Fruit fly (Drosophila melanogaster) whole organism, embryonic: ENCODE results near the gene unk.
A peak's percentile ranks its signal among the peaks of the same experiment; 100 is the strongest.

Experiments
- Abd-B ChIP-seq: fragments of 200-800 bp; sonication (Bioruptor generic); optimal IDR thresholded peaks from 2 replicates; lab custom pipeline; 2018; ENCODE audit warnings: missing biosample characterization, mild to moderate bottlenecking, missing genetic modification characterization, moderate library complexity
- CG1024 ChIP-seq: fragments of 200-800 bp; sonication (Bioruptor generic); IDR thresholded peaks from 2 replicates; pipeline ENCODE4 v1.3.6; 2022; ENCODE audit warnings: missing biosample characterization, missing genetic modification characterization
- CG10959 ChIP-seq: fragments of 200-800 bp; sonication (Bioruptor generic); IDR thresholded peaks from 2 replicates; pipeline ENCODE4 v1.3.6; 2022; ENCODE audit warnings: missing biosample characterization, missing genetic modification characterization
- CG11504 ChIP-seq: fragments of 200-800 bp; sonication (Bioruptor generic); optimal IDR thresholded peaks from 3 replicates; lab custom pipeline; 2019; ENCODE audit warnings: missing biosample characterization, mild to moderate bottlenecking, missing genetic modification characterization, moderate library complexity
- CG11560 ChIP-seq: fragments of 200-800 bp; sonication (Bioruptor generic); IDR thresholded peaks from 3 replicates; pipeline ENCODE4 v1.3.6; 2022; ENCODE audit warnings: missing biosample characterization, missing genetic modification characterization
- CG12071 ChIP-seq: fragments of 200-800 bp; sonication (Bioruptor generic); optimal IDR thresholded peaks from 3 replicates; lab custom pipeline; 2018; ENCODE audit warnings: missing biosample characterization, mild to moderate bottlenecking, missing genetic modification characterization
- CG13424 ChIP-seq: fragments of 200-800 bp; sonication (Bioruptor generic); optimal IDR thresholded peaks from 2 replicates; lab custom pipeline; 2019; ENCODE audit warnings: missing biosample characterization, mild to moderate bottlenecking, missing genetic modification characterization, moderate library complexity
- CG14441 ChIP-seq: fragments of 200-800 bp; sonication (Bioruptor generic); IDR thresholded peaks from 2 replicates; pipeline ENCODE4 v1.3.6; 2022; ENCODE audit warnings: missing biosample characterization, missing genetic modification characterization
- CG14965 ChIP-seq: fragments of 200-800 bp; sonication (Bioruptor generic); optimal IDR thresholded peaks from 2 replicates; lab custom pipeline; 2016; ENCODE audit warnings: missing biosample characterization, missing genetic modification characterization, borderline replicate concordance
- CG16863 ChIP-seq: fragments of 200-800 bp; sonication (Bioruptor generic); optimal IDR thresholded peaks from 3 replicates; lab custom pipeline; 2016; ENCODE audit warnings: missing biosample characterization, missing genetic modification characterization
- CG2129 ChIP-seq: fragments of 200-800 bp; sonication (Bioruptor generic); IDR thresholded peaks from 2 replicates; pipeline ENCODE4 v1.3.6; 2022; ENCODE audit warnings: missing biosample characterization, missing genetic modification characterization; ENCODE audit not compliant: partially characterized antibody
- CG30403 ChIP-seq: fragments of 200-800 bp; sonication (Bioruptor generic); optimal IDR thresholded peaks from 3 replicates; lab custom pipeline; 2016; ENCODE audit warnings: missing biosample characterization, missing genetic modification characterization
- CG33213 ChIP-seq: fragments of 200-800 bp; sonication (Bioruptor generic); optimal IDR thresholded peaks from 3 replicates; lab custom pipeline; 2016; ENCODE audit warnings: missing biosample characterization, missing genetic modification characterization
- CG4282 ChIP-seq: fragments of 200-800 bp; sonication (Bioruptor generic); optimal IDR thresholded peaks from 2 replicates; lab custom pipeline; 2016; ENCODE audit warnings: missing biosample characterization, missing genetic modification characterization
- CG5180 ChIP-seq: fragments of 200-800 bp; sonication (Bioruptor generic); optimal IDR thresholded peaks from 3 replicates; lab custom pipeline; 2017; ENCODE audit warnings: missing biosample characterization, missing genetic modification characterization, mild to moderate bottlenecking, moderate library complexity, missing genetic modification reagents
- CG7372 ChIP-seq: fragments of 200-800 bp; sonication (Bioruptor generic); IDR thresholded peaks from 2 replicates; pipeline ENCODE4 v1.3.6; 2022; ENCODE audit warnings: missing biosample characterization, missing genetic modification characterization
- CG9609 ChIP-seq: fragments of 200-800 bp; sonication (Bioruptor generic); optimal IDR thresholded peaks from 3 replicates; lab custom pipeline; 2016; ENCODE audit warnings: missing biosample characterization, missing genetic modification characterization
- Dip2 ChIP-seq: fragments of 200-800 bp; sonication (Bioruptor generic); IDR thresholded peaks from 2 replicates; pipeline ENCODE4 v1.3.6; 2022; ENCODE audit warnings: missing biosample characterization, missing genetic modification characterization
- Fer2 ChIP-seq: fragments of 200-800 bp; sonication (Bioruptor generic); optimal IDR thresholded peaks from 2 replicates; lab custom pipeline; 2018; ENCODE audit warnings: missing biosample characterization, mild to moderate bottlenecking, missing genetic modification characterization, moderate library complexity
- MBD-R2 ChIP-seq: fragments of 200-800 bp; sonication (Bioruptor generic); IDR thresholded peaks from 2 replicates; pipeline ENCODE4 v1.3.6; 2022; ENCODE audit warnings: missing biosample characterization, missing genetic modification characterization
- Max ChIP-seq: fragments of 200-800 bp; sonication (Bioruptor generic); optimal IDR thresholded peaks from 2 replicates; lab custom pipeline; 2016; ENCODE audit warnings: missing biosample characterization, mild to moderate bottlenecking, missing genetic modification characterization
- Myb ChIP-seq: fragments of 200-800 bp; sonication (Bioruptor generic); optimal IDR thresholded peaks from 2 replicates; lab custom pipeline; 2016; ENCODE audit warnings: missing biosample characterization, missing genetic modification characterization
- Nf-YA ChIP-seq: fragments of 200-800 bp; sonication (Bioruptor generic); IDR thresholded peaks from 2 replicates; pipeline ENCODE4 v1.3.6; 2022; ENCODE audit warnings: missing biosample characterization, missing genetic modification characterization
- Nf-YC ChIP-seq: fragments of 200-800 bp; optimal IDR thresholded peaks from 3 replicates; lab custom pipeline; 2019; ENCODE audit warnings: missing biosample characterization, mild to moderate bottlenecking, missing genetic modification characterization, moderate library complexity
- Opbp ChIP-seq: fragments of 200-800 bp; sonication (Bioruptor generic); IDR thresholded peaks from 3 replicates; pipeline ENCODE4 v1.3.6; 2022; ENCODE audit warnings: missing biosample characterization, missing genetic modification characterization; ENCODE audit not compliant: partially characterized antibody
- PHDP ChIP-seq: fragments of 200-800 bp; sonication (Bioruptor generic); optimal IDR thresholded peaks from 3 replicates; lab custom pipeline; 2018; ENCODE audit warnings: missing biosample characterization, mild to moderate bottlenecking, missing genetic modification characterization, moderate library complexity
- Vsx1 ChIP-seq: fragments of 200-800 bp; sonication (Bioruptor generic); optimal IDR thresholded peaks from 2 replicates; lab custom pipeline; 2017; ENCODE audit warnings: missing biosample characterization, mild to moderate bottlenecking, missing genetic modification characterization, missing genetic modification reagents
- ac ChIP-seq: fragments of 200-800 bp; sonication (Bioruptor generic); optimal IDR thresholded peaks from 3 replicates; lab custom pipeline; 2017; ENCODE audit warnings: missing biosample characterization, mild to moderate bottlenecking, missing genetic modification characterization
- al ChIP-seq: fragments of 200-800 bp; sonication (Bioruptor generic); IDR thresholded peaks from 2 replicates; pipeline ENCODE4 v1.3.6; 2022; ENCODE audit warnings: missing biosample characterization, missing genetic modification characterization
- az2 ChIP-seq: fragments of 200-800 bp; sonication (Bioruptor generic); optimal IDR thresholded peaks from 3 replicates; lab custom pipeline; 2016; ENCODE audit warnings: missing biosample characterization, missing genetic modification characterization
- bcd ChIP-seq: fragments of 200-800 bp; sonication (Bioruptor generic); optimal IDR thresholded peaks from 2 replicates; lab custom pipeline; 2017; ENCODE audit warnings: missing biosample characterization, mild to moderate bottlenecking, missing genetic modification characterization
- cg ChIP-seq: fragments of 200-800 bp; sonication (Bioruptor generic); optimal IDR thresholded peaks from 3 replicates; lab custom pipeline; 2019; ENCODE audit warnings: missing biosample characterization, mild to moderate bottlenecking, missing genetic modification characterization, moderate library complexity
- chm ChIP-seq: fragments of 200-800 bp; sonication (Bioruptor generic); IDR thresholded peaks from 2 replicates; pipeline ENCODE4 v1.3.6; 2022; ENCODE audit warnings: missing biosample characterization, missing genetic modification characterization
- danr ChIP-seq: fragments of 200-800 bp; sonication (Bioruptor generic); IDR thresholded peaks from 2 replicates; pipeline ENCODE4 v1.3.6; 2022; ENCODE audit warnings: missing biosample characterization, missing genetic modification characterization
- dati ChIP-seq: fragments of 200-800 bp; sonication (Bioruptor generic); IDR thresholded peaks from 2 replicates; pipeline ENCODE4 v1.3.6; 2022; ENCODE audit warnings: missing biosample characterization, missing genetic modification characterization
- fu2 ChIP-seq: fragments of 200-800 bp; sonication (Bioruptor generic); optimal IDR thresholded peaks from 2 replicates; lab custom pipeline; 2016; ENCODE audit warnings: missing biosample characterization, missing genetic modification characterization
- gcm2 ChIP-seq: fragments of 200-800 bp; sonication (Bioruptor generic); optimal IDR thresholded peaks from 2 replicates; lab custom pipeline; 2016; ENCODE audit warnings: missing biosample characterization, missing genetic modification characterization
- her ChIP-seq: fragments of 200-800 bp; sonication (Bioruptor generic); optimal IDR thresholded peaks from 2 replicates; lab custom pipeline; 2016; ENCODE audit warnings: missing biosample characterization, missing genetic modification characterization
- lov ChIP-seq, 2 experiments: fragments of 200-800 bp in 1 of 2; fragments of >200 bp in 1 of 2; sonication (Bioruptor generic) in 1 of 2; IDR thresholded peaks in 1 of 2; optimal IDR thresholded peaks in 1 of 2; 2 replicates in 1 of 2; 3 replicates in 1 of 2; pipeline versions ENCODE4 v1.3.6 to Lab custom; 2017 to 2022; ENCODE audit warnings: missing biosample characterization in 1 of 2, missing genetic modification characterization in 1 of 2
- pzg ChIP-seq: fragments of 200-800 bp; sonication (Bioruptor generic); optimal IDR thresholded peaks from 3 replicates; lab custom pipeline; 2018; ENCODE audit warnings: missing biosample characterization, mild to moderate bottlenecking, missing genetic modification characterization, moderate library complexity
- ro ChIP-seq: fragments of 200-800 bp; sonication (Bioruptor generic); IDR thresholded peaks from 2 replicates; pipeline ENCODE4 v1.3.6; 2022; ENCODE audit warnings: missing biosample characterization, missing genetic modification characterization
- salm ChIP-seq: fragments of 200-800 bp; sonication (Bioruptor generic); optimal IDR thresholded peaks from 2 replicates; lab custom pipeline; 2018; ENCODE audit warnings: missing biosample characterization, mild to moderate bottlenecking, missing genetic modification characterization
- sd ChIP-seq: fragments of 200-800 bp; sonication (Bioruptor generic); optimal IDR thresholded peaks from 3 replicates; lab custom pipeline; 2018; ENCODE audit warnings: missing biosample characterization, mild to moderate bottlenecking, missing genetic modification characterization, moderate library complexity
- sim ChIP-seq: fragments of 200-800 bp; sonication (Bioruptor generic); IDR thresholded peaks from 2 replicates; pipeline ENCODE4 v1.3.6; 2022; ENCODE audit warnings: missing biosample characterization, missing genetic modification characterization
- trem ChIP-seq: fragments of 200-800 bp; optimal IDR thresholded peaks from 3 replicates; lab custom pipeline; 2019; ENCODE audit warnings: missing biosample characterization, mild to moderate bottlenecking, missing genetic modification characterization, moderate library complexity
- tup ChIP-seq: fragments of 200-800 bp; sonication (Bioruptor generic); optimal IDR thresholded peaks from 2 replicates; lab custom pipeline; 2016; ENCODE audit warnings: missing biosample characterization, mild to moderate bottlenecking, missing genetic modification characterization, moderate library complexity
- usp ChIP-seq: fragments of >200 bp; optimal IDR thresholded peaks from 2 replicates; lab custom pipeline; 2017; ENCODE audit warnings: missing biosample characterization, missing genetic modification characterization
- yki ChIP-seq: fragments of >200 bp; optimal IDR thresholded peaks from 3 replicates; lab custom pipeline; 2018

The unk gene

DNA sequence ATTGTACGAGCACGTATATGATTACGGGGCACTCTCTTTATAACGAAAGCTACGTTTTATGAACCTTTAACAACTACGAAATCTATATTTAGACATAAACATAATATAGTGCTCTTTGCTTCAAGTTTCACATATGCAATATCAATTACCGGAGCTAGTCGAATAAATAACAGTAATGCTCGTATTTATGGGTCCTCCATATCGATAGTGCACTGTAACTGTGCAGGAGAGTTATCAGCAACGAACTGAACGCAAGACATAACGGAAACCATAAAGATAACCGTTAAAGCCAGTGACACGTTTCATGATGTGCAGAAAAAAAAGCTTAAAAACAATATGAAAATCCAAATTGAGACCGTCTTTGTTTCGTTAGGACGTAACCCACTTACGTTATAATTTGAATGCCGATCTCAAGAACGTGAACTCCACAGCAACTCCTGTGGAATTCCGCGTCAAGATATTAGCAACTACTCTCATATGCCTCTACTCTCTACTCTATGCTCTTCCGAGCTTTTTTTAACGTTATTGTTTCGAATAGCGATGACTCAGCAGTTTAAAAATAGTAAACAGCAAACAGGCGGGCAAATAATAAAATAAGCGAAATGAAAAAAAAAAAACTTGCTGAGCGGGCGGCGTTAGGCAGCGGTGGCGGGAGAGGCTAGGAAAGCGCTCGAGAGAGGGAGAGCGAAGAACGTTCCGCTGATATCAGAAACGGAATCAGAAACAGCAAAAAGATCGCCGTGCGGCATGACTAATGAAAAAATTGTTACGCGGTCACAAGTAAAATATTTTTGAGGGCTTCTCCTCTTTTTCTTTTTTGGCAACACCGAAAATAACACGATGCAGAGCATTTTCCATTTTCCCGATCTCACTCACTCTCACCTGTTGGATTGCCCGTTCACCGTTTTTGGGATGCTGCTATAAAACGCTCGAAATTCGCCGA, 32.6 kb upstream of the unk start (continued):
- TF ChIP-seq Myb (GFP tag; lab: Kevin White, UChicago) = peak; percentile 54
- TF ChIP-seq Fer2 = peak; percentile 44
- TF ChIP-seq chm (GFP tag; lab: Robert Waterston, UW) = peak; percentile 58; the same call in 1 of the 2 replicates
- peak; percentile 38; the same call in 1 of the 2 replicates for TF ChIP-seq danr (GFP tag; lab: Robert Waterston, UW)
- TF ChIP-seq tup = peak; percentile 21
- TF ChIP-seq CG11560 = peak; percentile 50; the same call in 1 of the 3 replicates
- no peak for TF ChIP-seq usp (GFP tag; lab: Kevin White, UChicago)
- peak; percentile 67 for TF ChIP-seq bcd (GFP tag; lab: Kevin White, UChicago)
- TF ChIP-seq fu2 (GFP tag; lab: Kevin White, UChicago) = peak; percentile 50
- peak; percentile 11 for TF ChIP-seq gcm2 (GFP tag; lab: Kevin White, UChicago)
- no peak for TF ChIP-seq Dip2 (GFP tag; lab: Robert Waterston, UW)
- peak; percentile 74 for TF ChIP-seq az2 (GFP tag; lab: Kevin White, UChicago)
- peak; percentile 22 for TF ChIP-seq Vsx1 (GFP tag; lab: Kevin White, UChicago)
- TF ChIP-seq CG2129 (GFP tag; lab: Robert Waterston, UW) = no peak
- peak; percentile 65 for TF ChIP-seq CG33213 (GFP tag; lab: Kevin White, UChicago)
- TF ChIP-seq CG4282 (GFP tag; lab: Kevin White, UChicago) = no peak
- TF ChIP-seq Nf-YC (tag; lab: Kevin White, UChicago) = peak; percentile 52
- TF ChIP-seq ac = no peak
- TF ChIP-seq CG14441 (GFP tag; lab: Robert Waterston, UW) = peak; percentile 83
- peak; percentile 69 for TF ChIP-seq salm (tag; lab: Kevin White, UChicago)
- TF ChIP-seq CG12071 (GFP tag; lab: Kevin White, UChicago) = peak; percentile 79
- no peak for TF ChIP-seq Abd-B (GFP tag; lab: Kevin White, UChicago)
- TF ChIP-seq sim (GFP tag; lab: Robert Waterston, UW) = no peak
- peak; percentile 79 for TF ChIP-seq CG13424 (tag; lab: Kevin White, UChicago)
- TF ChIP-seq Max = peak; percentile 44
- peak; percentile 85 for TF ChIP-seq PHDP (tag; lab: Kevin White, UChicago)
- TF ChIP-seq dati = no peak
- peak; percentile 35 for TF ChIP-seq CG9609 (GFP tag; lab: Kevin White, UChicago)
- peak; percentile 59; the same call in 1 of the 2 replicates for TF ChIP-seq al (GFP tag; lab: Robert Waterston, UW)
- no peak for TF ChIP-seq cg (GFP tag; lab: Kevin White, UChicago)
- TF ChIP-seq trem (tag; lab: Kevin White, UChicago) = peak; percentile 42
- TF ChIP-seq sd = peak; percentile 55
- TF ChIP-seq pzg (GFP tag; lab: Kevin White, UChicago) = no peak
- no peak for TF ChIP-seq CG10959 (GFP tag; lab: Robert Waterston, UW)
- TF ChIP-seq CG16863 (GFP tag; lab: Kevin White, UChicago) = peak; percentile 66
- TF ChIP-seq CG11504 (tag; lab: Kevin White, UChicago) = peak; percentile 84
- peak; percentile 56 for TF ChIP-seq her (GFP tag; lab: Kevin White, UChicago)
- peak; percentile 43; the same call in 1 of the 2 replicates for TF ChIP-seq Nf-YA (GFP tag; lab: Robert Waterston, UW)
- no peak for TF ChIP-seq ro
- TF ChIP-seq CG30403 = peak; percentile 74
- TF ChIP-seq CG5180 (GFP tag; lab: Kevin White, UChicago) = peak; percentile 52
- TF ChIP-seq lov (optimal IDR thresholded peaks at IDR 0.05; lab: Kevin White, UChicago) = no peak
- peak; percentile 71; the same call in 1 of the 3 replicates for TF ChIP-seq lov (GFP tag; IDR thresholded peaks at IDR 0.05; lab: Robert Waterston, UW)
- TF ChIP-seq CG7372 = peak; percentile 72
- TF ChIP-seq yki = no peak
- no peak for TF ChIP-seq CG14965
- 0 out of 2 replicates have a peak, but pooled peaks have one; percentile 27 for TF ChIP-seq CG1024 (GFP tag; lab: Robert Waterston, UW)
- TF ChIP-seq MBD-R2 (GFP tag; lab: Robert Waterston, UW) = peak; percentile 43; the same call in 1 of the 2 replicates
- TF ChIP-seq Opbp (GFP tag; lab: Robert Waterston, UW) = no peak
